Fruit fly (Drosophila melanogaster): ENCODE data around the gene Chc.

Gene Chc

DNA sequence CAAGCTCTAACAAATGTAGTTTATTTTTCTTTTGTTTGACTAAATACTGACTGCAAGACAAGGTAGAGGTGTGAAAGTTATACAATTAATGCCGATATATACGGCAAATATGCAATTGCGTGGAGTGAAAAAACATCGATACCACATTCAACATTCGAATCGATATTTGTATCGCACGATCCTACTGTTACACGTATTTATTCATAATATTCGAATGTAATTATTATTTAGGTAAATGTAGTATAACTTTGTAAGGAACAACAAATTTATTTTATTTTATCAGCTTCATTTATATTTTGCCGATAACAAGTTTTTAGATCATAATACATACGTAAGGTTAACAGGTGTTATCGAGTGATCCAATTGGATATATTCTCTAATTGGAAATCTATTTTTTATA, at the start of gene Chc (continued):
- TF ChIP-seq CG1602 (GFP tag; optimal IDR thresholded peaks at IDR 0.05) (no peak), CG17568 (GFP tag; optimal IDR thresholded peaks at IDR 0.05) (no peak), Atf3 (GFP tag; optimal IDR thresholded peaks at IDR 0.05) (no peak), CG32532 (GFP tag; IDR thresholded peaks at IDR 0.05) (no peak), gce (GFP tag; IDR thresholded peaks at IDR 0.05) (no peak), pzg (GFP tag; optimal IDR thresholded peaks at IDR 0.05) (peak; percentile 78), CG13424 (tag; optimal IDR thresholded peaks at IDR 0.05) (no peak), Scr (GFP tag; IDR thresholded peaks at IDR 0.05; ENCODE audit: partially characterized antibody) (peak; percentile 97), CG4707 (GFP tag; optimal IDR thresholded peaks at IDR 0.05) (no peak), Ptx1 (GFP tag; IDR thresholded peaks at IDR 0.05) (no peak), Stat92E (GFP tag; optimal IDR thresholded peaks at IDR 0.05) (no peak), Myb (GFP tag; optimal IDR thresholded peaks at IDR 0.05) (peak; percentile 40), CG8944 (GFP tag; optimal IDR thresholded peaks at IDR 0.05) (no peak), CG6272 (GFP tag; IDR thresholded peaks at IDR 0.05) (no peak), gro (GFP tag; optimal IDR thresholded peaks at IDR 0.05) (no peak), CG30020 (tag; optimal IDR thresholded peaks at IDR 0.05) (peak; percentile 68), tup (GFP tag; optimal IDR thresholded peaks at IDR 0.05) (no peak), ATbp (GFP tag; optimal IDR thresholded peaks at IDR 0.05) (no peak), ssp (GFP tag; IDR thresholded peaks at IDR 0.05) (peak; percentile 36; the same call in 1 of the 2 replicates), z (GFP tag; IDR thresholded peaks at IDR 0.05) (no peak), CG10267 (tag; optimal IDR thresholded peaks at IDR 0.05) (peak; percentile 25), bowl (GFP tag; IDR thresholded peaks at IDR 0.05) (no peak), Oli (tag; optimal IDR thresholded peaks at IDR 0.05) (no peak), insv (GFP tag; optimal IDR thresholded peaks at IDR 0.05) (peak; percentile 72 to 97), exex (tag; optimal IDR thresholded peaks at IDR 0.05) (no peak), lmd (GFP tag; IDR thresholded peaks at IDR 0.05) (no peak), Rfx (GFP tag; IDR thresholded peaks at IDR 0.05) (peak; percentile 36; the same call in 1 of the 2 replicates), D19A (tag; optimal IDR thresholded peaks at IDR 0.05) (peak; percentile 19), Elba2 (GFP tag; optimal IDR thresholded peaks at IDR 0.05) (no peak), sqz (GFP tag; optimal IDR thresholded peaks at IDR 0.05) (no peak), salm (tag; optimal IDR thresholded peaks at IDR 0.05) (no peak), Ravus (GFP tag; IDR thresholded peaks at IDR 0.05) (no peak), CG10321 (GFP tag; IDR thresholded peaks at IDR 0.05) (no peak), tap (tag; optimal IDR thresholded peaks at IDR 0.05) (no peak), ase (GFP tag; IDR thresholded peaks at IDR 0.05) (no peak), NC2α (GFP tag; optimal IDR thresholded peaks at IDR 0.05) (no peak), Mrtf (GFP tag; IDR thresholded peaks at IDR 0.05) (no peak), gt (GFP tag; IDR thresholded peaks at IDR 0.05) (no peak), sc (optimal IDR thresholded peaks at IDR 0.05) (no peak), sc (GFP tag; optimal IDR thresholded peaks at IDR 0.05) (no peak), Bgb (GFP tag; IDR thresholded peaks at IDR 0.05; ENCODE audit: partially characterized antibody) (peak; percentile 98), shn (GFP tag; optimal IDR thresholded peaks at IDR 0.05) (no peak), BtbVII (GFP tag; optimal IDR thresholded peaks at IDR 0.05) (no peak), Spps (tag; optimal IDR thresholded peaks at IDR 0.05) (no peak), D (optimal IDR thresholded peaks at IDR 0.05) (no peak), D (GFP tag; optimal IDR thresholded peaks at IDR 0.05) (no peak), MBD-R2 (GFP tag; IDR thresholded peaks at IDR 0.05) (peak; percentile 59), CG9437 (GFP tag; optimal IDR thresholded peaks at IDR 0.05) (peak; percentile 16), zen (tag; optimal IDR thresholded peaks at IDR 0.05) (no peak), tx (GFP tag; optimal IDR thresholded peaks at IDR 0.05) (no peak), CG8924 (tag; optimal IDR thresholded peaks at IDR 0.05) (peak; percentile 29), klu (GFP tag; IDR thresholded peaks at IDR 0.05) (no peak)

Data from whole organism, embryonic.